Fruit fly (Drosophila melanogaster): ENCODE data around the gene CG31917.

The CG31917 gene

dm6 chr2L:4976988-4977551, 33.6 kb downstream of the CG31917 start, which contains the start of the genes Gmd and CG3792 (continued):
- peak; percentile 87 for TF ChIP-seq Gsc (GFP tag; IDR thresholded peaks at IDR 0.05)
- peak; percentile 35; the same call in 1 of the 3 replicates for TF ChIP-seq z (GFP tag; IDR thresholded peaks at IDR 0.05)
- peak; percentile 94 for TF ChIP-seq Sox102F (GFP tag; optimal IDR thresholded peaks at IDR 0.05)
- TF ChIP-seq fu2 (GFP tag; optimal IDR thresholded peaks at IDR 0.05), result peak; percentile 88
- peak; percentile 95 for TF ChIP-seq stc (GFP tag; IDR thresholded peaks at IDR 0.05)
- TF ChIP-seq CG1647 (GFP tag; optimal IDR thresholded peaks at IDR 0.05), result peak; percentile 90
- TF ChIP-seq CG3281 (GFP tag; optimal IDR thresholded peaks at IDR 0.05), result peak; percentile 95
- TF ChIP-seq CG31441 (GFP tag; IDR thresholded peaks at IDR 0.05), result peak; percentile 97
- peak; percentile 93 for TF ChIP-seq pnt (GFP tag; optimal IDR thresholded peaks at IDR 0.05)
- peak; percentile 73 for TF ChIP-seq CG2202 (tag; optimal IDR thresholded peaks at IDR 0.05)
- TF ChIP-seq CG13296 (GFP tag; optimal IDR thresholded peaks at IDR 0.05), result peak; percentile 95
- TF ChIP-seq Hr3 (GFP tag; optimal IDR thresholded peaks at IDR 0.05), result peak; percentile 95
- peak; percentile 95 to 96 for TF ChIP-seq dpn (GFP tag; optimal IDR thresholded peaks at IDR 0.05)
- TF ChIP-seq CG3163 (GFP tag; optimal IDR thresholded peaks at IDR 0.05), result peak; percentile 72
- TF ChIP-seq Dad (GFP tag; optimal IDR thresholded peaks at IDR 0.05), result peak; percentile 94
- TF ChIP-seq HHEX (GFP tag; optimal IDR thresholded peaks at IDR 0.05), result peak; percentile 94
- peak; percentile 96 for TF ChIP-seq B-H2 (GFP tag; optimal IDR thresholded peaks at IDR 0.05)
- no peak for TF ChIP-seq CG12071 (GFP tag; optimal IDR thresholded peaks at IDR 0.05)
- TF ChIP-seq her (GFP tag; optimal IDR thresholded peaks at IDR 0.05), result peak; percentile 90
- TF ChIP-seq ewg (GFP tag; optimal IDR thresholded peaks at IDR 0.05), result peak; percentile 89
- TF ChIP-seq crol (GFP tag; IDR thresholded peaks at IDR 0.05), result peak; percentile 62
- TF ChIP-seq inv (GFP tag; IDR thresholded peaks at IDR 0.05; ENCODE audit: partially characterized antibody), result peak; percentile 84
- TF ChIP-seq org-1 (GFP tag; optimal IDR thresholded peaks at IDR 0.05), result peak; percentile 91
- TF ChIP-seq tup (GFP tag; optimal IDR thresholded peaks at IDR 0.05), result peak; percentile 78
- peak; percentile 95 for TF ChIP-seq Aef1 (GFP tag; IDR thresholded peaks at IDR 0.05)
- TF ChIP-seq CG18599 (GFP tag; optimal IDR thresholded peaks at IDR 0.05), result peak; percentile 96
- TF ChIP-seq toy (GFP tag; IDR thresholded peaks at IDR 0.05), result peak; percentile 90
- peak; percentile 59 for TF ChIP-seq grn (GFP tag; optimal IDR thresholded peaks at IDR 0.05)
- peak; percentile 82 for TF ChIP-seq CG10431 (GFP tag; optimal IDR thresholded peaks at IDR 0.05)
- TF ChIP-seq CG33213 (GFP tag; optimal IDR thresholded peaks at IDR 0.05), result peak; percentile 86
- TF ChIP-seq CG11093 (GFP tag; IDR thresholded peaks at IDR 0.05), result peak; percentile 94
- TF ChIP-seq lov (optimal IDR thresholded peaks at IDR 0.05), result no peak
- peak; percentile 76; the same call in 2 of the 3 replicates for TF ChIP-seq lov (GFP tag; IDR thresholded peaks at IDR 0.05)
- peak in 1 of 2 experiments; percentile 78 for TF ChIP-seq Hr78 (GFP tag; optimal IDR thresholded peaks at IDR 0.05)
- TF ChIP-seq CG12155 (GFP tag; optimal IDR thresholded peaks at IDR 0.05), result peak; percentile 94
- TF ChIP-seq CG8944 (GFP tag; optimal IDR thresholded peaks at IDR 0.05), result peak; percentile 94
- TF ChIP-seq CG10147 (GFP tag; optimal IDR thresholded peaks at IDR 0.05), result peak; percentile 94
- TF ChIP-seq CG5953 (GFP tag; IDR thresholded peaks at IDR 0.05), result peak; percentile 93
- TF ChIP-seq Mad (GFP tag; optimal IDR thresholded peaks at IDR 0.05), result peak; percentile 90
- no peak for TF ChIP-seq br (optimal IDR thresholded peaks at IDR 0.05)
- TF ChIP-seq Oaz (GFP tag; IDR thresholded peaks at IDR 0.05), result peak; percentile 89
- TF ChIP-seq MTF-1 (GFP tag; optimal IDR thresholded peaks at IDR 0.05; ENCODE audit: borderline replicate concordance), result peak; percentile 89
- TF ChIP-seq cwo (GFP tag; optimal IDR thresholded peaks at IDR 0.05), result peak; percentile 93
- TF ChIP-seq hth (optimal IDR thresholded peaks at IDR 0.05), result no peak
- TF ChIP-seq sens-2 (GFP tag; IDR thresholded peaks at IDR 0.05), result peak; percentile 84; the same call in 1 of the 2 replicates
- TF ChIP-seq CG6689 (GFP tag; IDR thresholded peaks at IDR 0.05), result peak; percentile 97
- peak; percentile 95 for TF ChIP-seq Antp (GFP tag; optimal IDR thresholded peaks at IDR 0.05)
- TF ChIP-seq gce (GFP tag; IDR thresholded peaks at IDR 0.05), result peak; percentile 85; the same call in 2 of the 3 replicates
- TF ChIP-seq crp (GFP tag; optimal IDR thresholded peaks at IDR 0.05), result peak in 1 of 2 experiments; percentile 69
- peak; percentile 90 for TF ChIP-seq CG6254 (GFP tag; optimal IDR thresholded peaks at IDR 0.05)
- peak; percentile 96 for TF ChIP-seq CG6272 (GFP tag; IDR thresholded peaks at IDR 0.05)

Measured in whole organism, embryonic.